Worm (Caenorhabditis elegans): Measurements from ENCODE around the gene lab-2.
A peak's percentile ranks its signal among the peaks of the same experiment; 100 is the strongest.

lab-2 gene

ce11 chrIII:7338693-7339092 lies 9.3 kb upstream of the lab-2 start, which contains the start of gene kap-1 (continued):
- TF ChIP-seq hsf-1 (GFP tag; IDR thresholded peaks at IDR 0.05) (peak; percentile 60), lin-26 (GFP tag; IDR thresholded peaks at IDR 0.05) (peak; percentile 71; the same call in 1 of the 2 replicates), attf-3 (GFP tag; conservative IDR thresholded peaks at IDR 0.05) (0 out of 2 replicates have a peak, but pooled peaks have one; percentile 20), madf-8 (GFP tag; conservative IDR thresholded peaks at IDR 0.05) (no peak; the same call in 1 of the 2 replicates), snpc-1.3 (tag; optimal IDR thresholded peaks at IDR 0.05; ENCODE audit: insufficient read depth) (peak; percentile 7), F52B5.7 (tag; optimal IDR thresholded peaks at IDR 0.05) (peak; percentile 76), nfya-2 (GFP tag; IDR thresholded peaks at IDR 0.05) (no peak), madf-10 (tag; optimal IDR thresholded peaks at IDR 0.05) (no peak), ceh-79 (tag; optimal IDR thresholded peaks at IDR 0.05) (peak; percentile 21), dpff-1 (tag; optimal IDR thresholded peaks at IDR 0.05) (peak; percentile 62), ccch-3 (GFP tag; optimal IDR thresholded peaks at IDR 0.05) (no peak), ceh-100 (GFP tag; IDR thresholded peaks at IDR 0.05) (peak; percentile 21; the same call in 1 of the 2 replicates), hmg-1.2 (GFP tag; IDR thresholded peaks at IDR 0.05) (peak; percentile 52), hrde-1 (tag; optimal IDR thresholded peaks at IDR 0.05; ENCODE audit: borderline replicate concordance) (peak; percentile 58), chd-7 (tag; optimal IDR thresholded peaks at IDR 0.05) (peak; percentile 72), snpc-3.4 (tag; optimal IDR thresholded peaks at IDR 0.05) (peak; percentile 18), fkh-3 (tag; optimal IDR thresholded peaks at IDR 0.05) (peak; percentile 80), nhr-27 (tag; optimal IDR thresholded peaks at IDR 0.05) (no peak), atf-7 (tag; optimal IDR thresholded peaks at IDR 0.05) (peak; percentile 43), sea-2 (GFP tag; IDR thresholded peaks at IDR 0.05) (no peak), nfya-1 (tag; optimal IDR thresholded peaks at IDR 0.05; ENCODE audit: borderline replicate concordance, insufficient read depth) (no peak), let-607 (tag; optimal IDR thresholded peaks at IDR 0.05) (peak in 1 of 2 experiments; percentile 4), snpc-4 (GFP tag; optimal IDR thresholded peaks at IDR 0.05) (peak; percentile 18), snpc-4 (tag; optimal IDR thresholded peaks at IDR 0.05) (peak in 1 of 4 experiments; percentile 42), repo-1 (tag; optimal IDR thresholded peaks at IDR 0.05) (peak; percentile 73), unc-130 (GFP tag; optimal IDR thresholded peaks at IDR 0.05) (no peak), efl-1 (GFP tag; optimal IDR thresholded peaks at IDR 0.05) (no peak), sdz-38 (tag; optimal IDR thresholded peaks at IDR 0.05) (no peak), cebp-2 (GFP tag; IDR thresholded peaks at IDR 0.05) (peak; percentile 2; the same call in 1 of the 2 replicates), F55B11.4 (tag; optimal IDR thresholded peaks at IDR 0.05; ENCODE audit: borderline replicate concordance, insufficient read depth) (no peak), lin-35 (GFP tag; optimal IDR thresholded peaks at IDR 0.05) (peak in 1 of 3 experiments; percentile 42), B0035.1 (tag; optimal IDR thresholded peaks at IDR 0.05) (peak; percentile 61), snpc-1.1 (tag; optimal IDR thresholded peaks at IDR 0.05; ENCODE audit: insufficient read depth) (no peak), attf-5 (GFP tag; optimal IDR thresholded peaks at IDR 0.05) (no peak), nhr-90 (tag; optimal IDR thresholded peaks at IDR 0.05) (peak; percentile 15), tbx-9 (tag; optimal IDR thresholded peaks at IDR 0.05; ENCODE audit: borderline replicate concordance) (no peak), gei-17 (GFP tag; optimal IDR thresholded peaks at IDR 0.05) (peak; percentile 26), K11D2.4 (GFP tag; IDR thresholded peaks at IDR 0.05) (0 out of 2 replicates have a peak, but pooled peaks have one; percentile 9)

- TF ChIP-seq madf-3 (GFP tag; IDR thresholded peaks at IDR 0.05), result 0 out of 2 replicates have a peak, but pooled peaks have one; percentile 22
- no peak for TF ChIP-seq repo-1 (tag; optimal IDR thresholded peaks at IDR 0.05)
- no peak for TF ChIP-seq hlh-12 (tag; optimal IDR thresholded peaks at IDR 0.05)
- TF ChIP-seq rcor-1 (GFP tag; IDR thresholded peaks at IDR 0.05), result no peak
- TF ChIP-seq somi-1 (GFP tag; optimal IDR thresholded peaks at IDR 0.05), result no peak
- TF ChIP-seq die-1 (tag; optimal IDR thresholded peaks at IDR 0.05), result no peak
- TF ChIP-seq F57A8.1 (GFP tag; optimal IDR thresholded peaks at IDR 0.05), result no peak
- TF ChIP-seq pbrm-1 (GFP tag; IDR thresholded peaks at IDR 0.05), result 0 out of 2 replicates have a peak, but pooled peaks have one; percentile 4
- no peak for TF ChIP-seq Y67H2A.10 (GFP tag; conservative IDR thresholded peaks at IDR 0.05)
- no peak for TF ChIP-seq him-1 (tag; optimal IDR thresholded peaks at IDR 0.05)
- no peak for TF ChIP-seq attf-3 (GFP tag; conservative IDR thresholded peaks at IDR 0.05)
- TF ChIP-seq F10E7.11 (tag; optimal IDR thresholded peaks at IDR 0.05), result no peak
- no peak for TF ChIP-seq F52B5.7 (tag; optimal IDR thresholded peaks at IDR 0.05)
- TF ChIP-seq sdz-38 (tag; optimal IDR thresholded peaks at IDR 0.05), result no peak
These were observed 8.6 kb upstream of the lab-2 start for ce11 chrIII:7338009-7338408.
